Worm (Caenorhabditis elegans) whole organism, L4 larva: ENCODE measurements around the gene C06C3.7.

Experiments
- daf-8 ChIP-seq: fragments of 200-800 bp; sonication (Bioruptor generic); IDR thresholded peaks from 2 replicates; pipeline ENCODE4 v1.3.6; 2022; ENCODE audit warnings: missing genetic modification characterization, missing compliant biosample characterization
- unc-39 ChIP-seq: sonication (generic microtip); optimal IDR thresholded peaks from 2 replicates; lab custom pipeline; 2017; ENCODE audit warnings: missing biosample characterization, missing genetic modification characterization

ce11 chrII:9418843-9419532 lies 33.6 kb downstream of the C06C3.7 start:
- TF ChIP-seq unc-39 (tag; lab: Kevin White, UChicago) = no peak
- no peak for TF ChIP-seq daf-8
